Worm (Caenorhabditis elegans): ENCODE data around the gene Y55B1BR.8.

ce11 chrIII:434361-434941 lies 9.8 kb upstream of the Y55B1BR.8 start, which contains the start of gene affl-2:
- TF ChIP-seq nhr-237 (tag; optimal IDR thresholded peaks at IDR 0.05) (no peak), unc-62 (GFP tag; optimal IDR thresholded peaks at IDR 0.05) (no peak), nhr-12 (tag; optimal IDR thresholded peaks at IDR 0.05) (no peak), pha-4 (tag; optimal IDR thresholded peaks at IDR 0.05) (no peak), zip-8 (tag; optimal IDR thresholded peaks at IDR 0.05) (no peak), unc-39 (tag; optimal IDR thresholded peaks at IDR 0.05) (no peak), lin-32 (GFP tag; optimal IDR thresholded peaks at IDR 0.05) (no peak), lsy-2 (tag; optimal IDR thresholded peaks at IDR 0.05) (no peak), nhr-76 (tag; optimal IDR thresholded peaks at IDR 0.05) (no peak), mep-1 (tag; optimal IDR thresholded peaks at IDR 0.05) (peak; percentile 47), bed-3 (GFP tag; optimal IDR thresholded peaks at IDR 0.05) (no peak), ces-1 (GFP tag; optimal IDR thresholded peaks at IDR 0.05) (peak; percentile 25)
